Fruit fly (Drosophila melanogaster) S2 (cell line): ENCODE results near the gene CG15283.

ENCODE experiments used
- CG8478 ChIP-seq: fragments of >200 bp; optimal IDR thresholded peaks from 2 replicates; lab custom pipeline; 2018
- CTCF ChIP-seq, 2 experiments: fragments of >200 bp; optimal IDR thresholded peaks; 2 replicates each; lab custom pipeline; 2018

- TF ChIP-seq CG8478 (lab: Kevin White, UChicago) (no peak), CTCF (optimal IDR thresholded peaks at IDR 0.05; lab: Kevin White, UChicago) (no peak)
These were observed 19.3 kb downstream of the CG15283 start for dm6 chr2L:14431421-14431820.
